Worm (Caenorhabditis elegans): ENCODE data around the gene srx-4.

ce11 chrV:667459-667858 lies 25.1 kb downstream of the srx-4 start, which contains the start of gene nhr-180:
- TF ChIP-seq nhr-12 (tag; optimal IDR thresholded peaks at IDR 0.05): no peak
- no peak for TF ChIP-seq snpc-4 (tag; optimal IDR thresholded peaks at IDR 0.05)
- no peak for TF ChIP-seq elt-1 (tag; optimal IDR thresholded peaks at IDR 0.05; ENCODE audit: borderline replicate concordance, insufficient read depth)
- TF ChIP-seq ces-1 (GFP tag; optimal IDR thresholded peaks at IDR 0.05): no peak
- TF ChIP-seq lin-13 (tag; optimal IDR thresholded peaks at IDR 0.05): no peak
- TF ChIP-seq nhr-76 (tag; optimal IDR thresholded peaks at IDR 0.05): no peak
- no peak for TF ChIP-seq blmp-1 (tag; optimal IDR thresholded peaks at IDR 0.05)
- no peak for TF ChIP-seq zip-8 (tag; optimal IDR thresholded peaks at IDR 0.05)
- TF ChIP-seq unc-62 (GFP tag; optimal IDR thresholded peaks at IDR 0.05): no peak
- no peak for TF ChIP-seq sem-2 (GFP tag; optimal IDR thresholded peaks at IDR 0.05)
- TF ChIP-seq elt-3 (tag; optimal IDR thresholded peaks at IDR 0.05): no peak
